Worm (Caenorhabditis elegans): ENCODE data around the gene ttc-17.

ce11 chrV:8948365-8948764 lies 8.5 kb upstream of the ttc-17 start:
- no peak for TF ChIP-seq B0310.2 (tag; optimal IDR thresholded peaks at IDR 0.05)
- TF ChIP-seq tra-4 (tag; optimal IDR thresholded peaks at IDR 0.05): no peak
- no peak for TF ChIP-seq aly-1 (tag; optimal IDR thresholded peaks at IDR 0.05)
- TF ChIP-seq scrt-1 (GFP tag; IDR thresholded peaks at IDR 0.05): no peak
- TF ChIP-seq ama-1 (optimal IDR thresholded peaks at IDR 0.05): no peak
- TF ChIP-seq flt-1 (GFP tag; IDR thresholded peaks at IDR 0.05): no peak
- no peak for TF ChIP-seq hnd-1 (tag; optimal IDR thresholded peaks at IDR 0.05)
- no peak for TF ChIP-seq hmbx-1 (tag; optimal IDR thresholded peaks at IDR 0.05)
- TF ChIP-seq hmg-4 (GFP tag; optimal IDR thresholded peaks at IDR 0.05): no peak
- TF ChIP-seq F13C5.2 (tag; optimal IDR thresholded peaks at IDR 0.05): no peak
- TF ChIP-seq ceh-36 (tag; optimal IDR thresholded peaks at IDR 0.05): no peak
- no peak for TF ChIP-seq ceh-13 (GFP tag; optimal IDR thresholded peaks at IDR 0.05)
- no peak for TF ChIP-seq sea-1 (GFP tag; conservative IDR thresholded peaks at IDR 0.05)
